Worm (Caenorhabditis elegans) whole organism, late embryonic: ENCODE results near the gene ZK1236.1.

ENCODE experiments used
- ahr-1 ChIP-seq: sonication (generic microtip); optimal IDR thresholded peaks from 2 replicates; lab custom pipeline; 2016; ENCODE audit warnings: missing genetic modification characterization, missing compliant biosample characterization
- ceh-45 ChIP-seq: fragments of 200-800 bp; sonication (Bioruptor generic); IDR thresholded peaks from 2 replicates; pipeline ENCODE4 v1.3.6; 2022; ENCODE audit warnings: missing genetic modification reagents, missing genetic modification characterization, missing compliant biosample characterization
- elt-2 ChIP-seq: sonication (generic microtip); optimal IDR thresholded peaks from 2 replicates; lab custom pipeline; 2016; ENCODE audit warnings: missing genetic modification reagents, missing genetic modification characterization, missing compliant biosample characterization
- lin-11 ChIP-seq: fragments of 200-800 bp; sonication (Bioruptor generic); optimal IDR thresholded peaks from 2 replicates; lab custom pipeline; 2018; ENCODE audit warnings: mild to moderate bottlenecking, missing genetic modification characterization, missing compliant biosample characterization
- pag-3 ChIP-seq: sonication (generic microtip); optimal IDR thresholded peaks from 2 replicates; lab custom pipeline; 2016; ENCODE audit warnings: missing compliant biosample characterization, missing genetic modification characterization, borderline replicate concordance

DNA sequence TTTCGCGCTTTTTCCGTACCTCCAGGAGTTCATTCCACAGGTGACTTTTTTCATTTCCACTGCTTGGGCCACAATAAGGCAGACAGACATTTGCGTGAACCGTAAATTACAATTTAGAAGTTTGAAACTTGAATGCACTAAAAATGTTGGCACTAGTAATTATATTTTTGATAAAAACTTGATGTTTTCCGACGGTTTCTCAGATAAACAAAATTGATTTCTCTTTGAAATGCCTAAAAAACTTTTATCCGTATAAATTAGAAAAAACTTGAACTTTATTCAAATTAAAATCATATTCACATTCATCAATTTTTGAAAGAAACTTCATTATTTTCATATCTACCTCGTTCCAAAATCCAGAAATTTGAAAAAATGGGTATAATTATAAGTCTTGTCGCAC is 33.4 kb upstream of the ZK1236.1 start, which contains the start of gene ZK353.3:
- TF ChIP-seq ahr-1 (no peak), elt-2 (tag; lab: Kevin White, UChicago) (no peak), pag-3 (tag; lab: Kevin White, UChicago) (no peak), lin-11 (no peak), ceh-45 (GFP tag; lab: Robert Waterston, UW) (no peak)
